Fruit fly (Drosophila melanogaster): ENCODE data around the gene CG10428.

CG10428 gene

DNA sequence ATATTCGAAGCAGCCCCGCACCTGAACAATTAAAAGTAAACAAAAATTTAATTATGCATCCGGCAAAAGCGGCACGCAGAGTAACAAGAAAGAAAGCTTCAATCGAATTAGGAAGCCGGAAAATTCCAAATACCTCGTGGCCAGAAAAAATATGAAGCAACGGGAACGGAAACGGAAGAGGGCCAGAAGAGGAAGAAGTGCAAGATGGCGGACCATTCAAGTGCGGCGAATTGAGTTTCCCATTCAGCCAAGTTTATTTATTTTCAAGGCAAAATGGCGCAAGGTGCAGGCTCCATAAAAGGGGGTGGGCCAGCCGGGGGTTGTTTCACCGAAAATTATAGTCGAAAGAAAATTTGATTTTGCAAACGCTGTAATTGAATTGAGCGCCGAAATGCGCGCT is 14.1 kb upstream of the CG10428 start (continued):
- TF ChIP-seq CG1233 (GFP tag; optimal IDR thresholded peaks at IDR 0.05) = peak; percentile 15
- no peak for TF ChIP-seq CG16813 (GFP tag; IDR thresholded peaks at IDR 0.05; ENCODE audit: partially characterized antibody)
- TF ChIP-seq Hsf (GFP tag; optimal IDR thresholded peaks at IDR 0.05) = no peak
- peak; percentile 23 for TF ChIP-seq dmrt11E (tag; optimal IDR thresholded peaks at IDR 0.05)
- no peak for TF ChIP-seq CG6813 (GFP tag; optimal IDR thresholded peaks at IDR 0.05)
- no peak for TF ChIP-seq abd-A (tag; optimal IDR thresholded peaks at IDR 0.05)
- TF ChIP-seq lab (GFP tag; optimal IDR thresholded peaks at IDR 0.05) = no peak
- TF ChIP-seq E2f1 (GFP tag; IDR thresholded peaks at IDR 0.05) = no peak
- TF ChIP-seq CG15269 (tag; optimal IDR thresholded peaks at IDR 0.05) = no peak
- no peak for TF ChIP-seq CG18764 (GFP tag; optimal IDR thresholded peaks at IDR 0.05)
- no peak for TF ChIP-seq jigr1 (GFP tag; IDR thresholded peaks at IDR 0.05)
- peak; percentile 33 for TF ChIP-seq CG10431 (GFP tag; optimal IDR thresholded peaks at IDR 0.05)
- no peak for TF ChIP-seq Dip3 (GFP tag; optimal IDR thresholded peaks at IDR 0.05)
- TF ChIP-seq Scr (GFP tag; IDR thresholded peaks at IDR 0.05; ENCODE audit: partially characterized antibody) = no peak
- no peak for TF ChIP-seq CG11456 (GFP tag; IDR thresholded peaks at IDR 0.05)
- no peak for TF ChIP-seq hbn (GFP tag; IDR thresholded peaks at IDR 0.05; ENCODE audit: partially characterized antibody)
- TF ChIP-seq CG17568 (GFP tag; optimal IDR thresholded peaks at IDR 0.05) = no peak
- no peak for TF ChIP-seq HmgD (GFP tag; optimal IDR thresholded peaks at IDR 0.05)
- TF ChIP-seq CG18262 (tag; optimal IDR thresholded peaks at IDR 0.05) = no peak
- TF ChIP-seq zfh2 (GFP tag; optimal IDR thresholded peaks at IDR 0.05) = no peak
- no peak for TF ChIP-seq CG5953 (GFP tag; IDR thresholded peaks at IDR 0.05)
- TF ChIP-seq cwo (GFP tag; optimal IDR thresholded peaks at IDR 0.05) = no peak
- TF ChIP-seq rib (GFP tag; IDR thresholded peaks at IDR 0.05) = no peak
- no peak for TF ChIP-seq YL-1 (GFP tag; optimal IDR thresholded peaks at IDR 0.05)
- no peak for TF ChIP-seq CG6689 (GFP tag; IDR thresholded peaks at IDR 0.05)
- TF ChIP-seq h (optimal IDR thresholded peaks at IDR 0.05) = no peak
- peak; percentile 59 for TF ChIP-seq fd102C (GFP tag; optimal IDR thresholded peaks at IDR 0.05)
- TF ChIP-seq Sox100B (GFP tag; optimal IDR thresholded peaks at IDR 0.05) = peak; percentile 18
- TF ChIP-seq CG9437 (GFP tag; optimal IDR thresholded peaks at IDR 0.05) = no peak
- TF ChIP-seq CG3995 (GFP tag; optimal IDR thresholded peaks at IDR 0.05) = no peak
- TF ChIP-seq mam (GFP tag; optimal IDR thresholded peaks at IDR 0.05) = no peak
- no peak for TF ChIP-seq HLH4C (GFP tag; IDR thresholded peaks at IDR 0.05; ENCODE audit: partially characterized antibody)
- TF ChIP-seq Dip2 (GFP tag; IDR thresholded peaks at IDR 0.05) = no peak
- TF ChIP-seq sd (tag; optimal IDR thresholded peaks at IDR 0.05) = no peak
- no peak for TF ChIP-seq CG33213 (GFP tag; optimal IDR thresholded peaks at IDR 0.05)
- no peak for TF ChIP-seq CG10366 (GFP tag; IDR thresholded peaks at IDR 0.05)
- TF ChIP-seq Hr78 (GFP tag; optimal IDR thresholded peaks at IDR 0.05) = no peak
- no peak for TF ChIP-seq HHEX (GFP tag; optimal IDR thresholded peaks at IDR 0.05)
- peak; percentile 76 for TF ChIP-seq Ets97D (GFP tag; optimal IDR thresholded peaks at IDR 0.05)
- no peak for TF ChIP-seq Oli (tag; optimal IDR thresholded peaks at IDR 0.05)
- TF ChIP-seq wek (GFP tag; optimal IDR thresholded peaks at IDR 0.05) = peak; percentile 5
- TF ChIP-seq CG8924 (tag; optimal IDR thresholded peaks at IDR 0.05) = no peak
- peak; percentile 22 for TF ChIP-seq CG15479 (GFP tag; optimal IDR thresholded peaks at IDR 0.05)
- peak; percentile 51 for TF ChIP-seq sens (GFP tag)
- peak; percentile 18; the same call in 1 of the 2 replicates for TF ChIP-seq onecut (GFP tag; IDR thresholded peaks at IDR 0.05)
- no peak for TF ChIP-seq CG4424 (GFP tag; optimal IDR thresholded peaks at IDR 0.05)
- TF ChIP-seq CG2712 (tag; optimal IDR thresholded peaks at IDR 0.05) = no peak
- no peak for TF ChIP-seq az2 (GFP tag; optimal IDR thresholded peaks at IDR 0.05)
- no peak for TF ChIP-seq CG32532 (GFP tag; IDR thresholded peaks at IDR 0.05)
- TF ChIP-seq chm (GFP tag; IDR thresholded peaks at IDR 0.05) = 0 out of 2 replicates have a peak, but pooled peaks have one; percentile 29
- no peak for TF ChIP-seq knrl (GFP tag; IDR thresholded peaks at IDR 0.05; ENCODE audit: partially characterized antibody)
